Worm (Caenorhabditis elegans) whole organism, young adult: ENCODE results near the gene cyp-31A5.

Experiments
- B0035.1 ChIP-seq: sonication (generic microtip); optimal IDR thresholded peaks from 2 replicates; lab custom pipeline; 2016; ENCODE audit warnings: missing genetic modification characterization, mild to moderate bottlenecking, missing compliant biosample characterization, missing genotype, missing genetic modification reagents
- B0261.1 ChIP-seq: sonication (generic microtip); optimal IDR thresholded peaks from 2 replicates; lab custom pipeline; 2016; ENCODE audit warnings: mild to moderate bottlenecking, missing genetic modification characterization, moderate library complexity, missing compliant biosample characterization
- B0336.3 ChIP-seq: fragments of 200-800 bp; sonication (Bioruptor generic); IDR thresholded peaks from 2 replicates; pipeline ENCODE4 v1.3.6; 2022; ENCODE audit warnings: missing genetic modification characterization, missing compliant biosample characterization
- F33H1.4 ChIP-seq: fragments of 200-800 bp; sonication (Bioruptor generic); IDR thresholded peaks from 2 replicates; pipeline ENCODE4 v1.3.6; 2022; ENCODE audit warnings: missing genetic modification reagents, missing genetic modification characterization, missing compliant biosample characterization
- Y53F4B.3 ChIP-seq: fragments of 200-800 bp; sonication (Bioruptor generic); IDR thresholded peaks from 2 replicates; pipeline ENCODE4 v1.3.6; 2022; ENCODE audit warnings: missing genetic modification reagents, missing genetic modification characterization, missing compliant biosample characterization
- Y56A3A.18 ChIP-seq: fragments of 200-800 bp; sonication (Bioruptor generic); IDR thresholded peaks from 2 replicates; pipeline ENCODE4 v1.3.6; 2022; ENCODE audit warnings: missing genetic modification reagents, missing genetic modification characterization, missing compliant biosample characterization
- Y67H2A.10 ChIP-seq: fragments of 200-800 bp; sonication (Bioruptor generic); conservative IDR thresholded peaks from 2 replicates; pipeline ENCODE4 v1.3.6; 2022; ENCODE audit warnings: missing genetic modification reagents, missing genetic modification characterization, missing compliant biosample characterization
- Y95B8A.8 ChIP-seq: fragments of 200-800 bp; sonication (Bioruptor generic); IDR thresholded peaks from 2 replicates; pipeline ENCODE4 v1.3.6; 2022; ENCODE audit warnings: missing genetic modification reagents, missing genetic modification characterization, missing compliant biosample characterization
- aptf-2 ChIP-seq: fragments of 200-800 bp; sonication (Bioruptor generic); conservative IDR thresholded peaks from 2 replicates; pipeline ENCODE4 v1.3.6; 2022; ENCODE audit warnings: missing genetic modification reagents, missing genetic modification characterization, missing compliant biosample characterization
- atf-7 ChIP-seq: sonication (generic microtip); optimal IDR thresholded peaks from 2 replicates; lab custom pipeline; 2017; ENCODE audit warnings: mild to moderate bottlenecking, missing genetic modification characterization, missing compliant biosample characterization
- athp-1 ChIP-seq: sonication (generic microtip); optimal IDR thresholded peaks from 2 replicates; lab custom pipeline; 2017; ENCODE audit warnings: mild to moderate bottlenecking, missing genetic modification characterization, missing compliant biosample characterization
- attf-5 ChIP-seq: fragments of 200-800 bp; sonication (Bioruptor generic); optimal IDR thresholded peaks from 2 replicates; lab custom pipeline; 2018; ENCODE audit warnings: mild to moderate bottlenecking, missing genetic modification characterization, missing compliant biosample characterization
- attf-6 ChIP-seq: fragments of 200-800 bp; sonication (Bioruptor generic); IDR thresholded peaks from 2 replicates; pipeline ENCODE4 v1.3.6; 2022; ENCODE audit warnings: missing genetic modification reagents, missing genetic modification characterization, missing compliant biosample characterization
- bed-1 ChIP-seq: fragments of 200-800 bp; sonication (Bioruptor generic); IDR thresholded peaks from 2 replicates; pipeline ENCODE4 v1.3.6; 2022; ENCODE audit warnings: missing genetic modification reagents, missing genetic modification characterization, missing compliant biosample characterization
- cebp-2 ChIP-seq: fragments of 200-800 bp; sonication (Bioruptor generic); IDR thresholded peaks from 2 replicates; pipeline ENCODE4 v1.3.6; 2022; ENCODE audit warnings: missing genetic modification characterization, missing compliant biosample characterization
- ceh-100 ChIP-seq: fragments of 200-800 bp; sonication (Bioruptor generic); IDR thresholded peaks from 2 replicates; pipeline ENCODE4 v1.3.6; 2022; ENCODE audit warnings: missing genetic modification reagents, missing genetic modification characterization, missing compliant biosample characterization
- dox-1 ChIP-seq: fragments of 200-800 bp; sonication (Bioruptor generic); IDR thresholded peaks from 2 replicates; pipeline ENCODE4 v1.3.6; 2022; ENCODE audit warnings: missing genetic modification reagents, missing genetic modification characterization, missing compliant biosample characterization
- efl-1 ChIP-seq: fragments of 150-350 bp; optimal IDR thresholded peaks from 2 replicates; lab custom pipeline; 2014; ENCODE audit warnings: missing biosample characterization, missing genetic modification reagents, missing genetic modification characterization
- ets-4 ChIP-seq: fragments of 200-800 bp; sonication (Bioruptor generic); optimal IDR thresholded peaks from 2 replicates; lab custom pipeline; 2018; ENCODE audit warnings: mild to moderate bottlenecking, missing genetic modification characterization, missing compliant biosample characterization
- fkh-3 ChIP-seq: sonication (generic microtip); optimal IDR thresholded peaks from 2 replicates; lab custom pipeline; 2016; ENCODE audit warnings: mild to moderate bottlenecking, missing genetic modification characterization, missing compliant biosample characterization
- let-526 ChIP-seq: fragments of 200-800 bp; sonication (Bioruptor generic); IDR thresholded peaks from 2 replicates; pipeline ENCODE4 v1.3.6; 2022; ENCODE audit warnings: missing genetic modification reagents, missing genetic modification characterization, missing compliant biosample characterization
- let-607 ChIP-seq, 2 experiments: fragments of 200-800 bp in 1 of 2; sonication (Bioruptor generic) in 1 of 2; sonication (generic microtip) in 1 of 2; optimal IDR thresholded peaks; 2 replicates each; lab custom pipeline; 2016 to 2018; ENCODE audit warnings: mild to moderate bottlenecking in 2 of 2, missing compliant biosample characterization in 2 of 2, missing genetic modification characterization in 2 of 2, moderate library complexity in 2 of 2, missing genotype in 1 of 2
- lin-35 ChIP-seq, 3 experiments: fragments of 150-350 bp in 2 of 3; sonication (generic microtip) in 1 of 3; optimal IDR thresholded peaks; 2 replicates each; lab custom pipeline; 2014 to 2018; ENCODE audit warnings: missing biosample characterization in 3 of 3, missing genetic modification characterization in 3 of 3, missing genetic modification reagents in 3 of 3
- lsl-1 ChIP-seq: fragments of 200-800 bp; sonication (Bioruptor generic); optimal IDR thresholded peaks from 2 replicates; lab custom pipeline; 2018; ENCODE audit warnings: mild to moderate bottlenecking, missing genetic modification characterization, moderate library complexity, missing compliant biosample characterization
- lsy-27 ChIP-seq: sonication (generic microtip); optimal IDR thresholded peaks from 2 replicates; lab custom pipeline; 2017; ENCODE audit warnings: missing genetic modification characterization, mild to moderate bottlenecking, missing compliant biosample characterization, antibody characterized with exemption, missing genotype, borderline replicate concordance; ENCODE audit not compliant: insufficient read depth
- madf-3 ChIP-seq: fragments of 200-800 bp; sonication (Bioruptor generic); IDR thresholded peaks from 2 replicates; pipeline ENCODE4 v1.3.6; 2022; ENCODE audit warnings: missing genetic modification reagents, missing genetic modification characterization, missing compliant biosample characterization
- nfya-1 ChIP-seq: sonication (generic microtip); optimal IDR thresholded peaks from 2 replicates; lab custom pipeline; 2017; ENCODE audit warnings: antibody characterized with exemption, missing compliant biosample characterization, missing genetic modification characterization, borderline replicate concordance; ENCODE audit not compliant: insufficient read depth
- nhr-80 ChIP-seq: sonication (generic microtip); optimal IDR thresholded peaks from 2 replicates; lab custom pipeline; 2016; ENCODE audit warnings: missing genetic modification characterization, missing compliant biosample characterization
- pbrm-1 ChIP-seq: fragments of 200-800 bp; sonication (Bioruptor generic); IDR thresholded peaks from 2 replicates; pipeline ENCODE4 v1.3.6; 2022; ENCODE audit warnings: missing genetic modification reagents, missing genetic modification characterization, missing compliant biosample characterization
- pha-4 ChIP-seq: fragments of 150-350 bp; sonication (generic microtip); optimal IDR thresholded peaks from 2 replicates; lab custom pipeline; 2014; ENCODE audit warnings: missing biosample characterization, missing genetic modification reagents, missing genetic modification characterization
- rcor-1 ChIP-seq: fragments of 200-800 bp; sonication (Bioruptor generic); IDR thresholded peaks from 2 replicates; pipeline ENCODE4 v1.3.6; 2022; ENCODE audit warnings: missing genetic modification reagents, missing genetic modification characterization, missing compliant biosample characterization
- rec-8 ChIP-seq, 2 experiments: sonication (generic microtip); optimal IDR thresholded peaks; 2 replicates each; lab custom pipeline; 2016; ENCODE audit warnings: mild to moderate bottlenecking in 2 of 2, missing genetic modification characterization in 2 of 2, missing genetic modification reagents in 2 of 2, missing genotype in 2 of 2, missing biosample characterization in 1 of 2, missing compliant biosample characterization in 1 of 2, moderate library complexity in 1 of 2
- sdz-38 ChIP-seq: sonication (generic microtip); optimal IDR thresholded peaks from 2 replicates; lab custom pipeline; 2016; ENCODE audit warnings: missing genotype, missing genetic modification characterization, missing compliant biosample characterization
- somi-1 ChIP-seq: fragments of 200-800 bp; sonication (Bioruptor generic); optimal IDR thresholded peaks from 2 replicates; lab custom pipeline; 2018; ENCODE audit warnings: mild to moderate bottlenecking, missing genetic modification characterization, missing compliant biosample characterization
- unc-62 ChIP-seq: fragments of 150-350 bp; optimal IDR thresholded peaks from 2 replicates; lab custom pipeline; 2014; ENCODE audit warnings: missing biosample characterization, missing genetic modification reagents, missing genetic modification characterization
- zim-3 ChIP-seq: sonication (generic microtip); optimal IDR thresholded peaks from 2 replicates; lab custom pipeline; 2017; ENCODE audit warnings: mild to moderate bottlenecking, missing genetic modification characterization, moderate library complexity, missing compliant biosample characterization
- ztf-25 ChIP-seq: fragments of 200-800 bp; sonication (Bioruptor generic); IDR thresholded peaks from 2 replicates; pipeline ENCODE4 v1.3.6; 2022; ENCODE audit warnings: missing genetic modification reagents, missing genetic modification characterization, missing compliant biosample characterization
- ztf-6 ChIP-seq: fragments of 200-800 bp; sonication (Bioruptor generic); IDR thresholded peaks from 2 replicates; pipeline ENCODE4 v1.3.6; 2022; ENCODE audit warnings: missing genetic modification reagents, missing genetic modification characterization, missing compliant biosample characterization

The cyp-31A5 gene

ce11 chrIV:13358488-13358887, 42.6 kb upstream of the cyp-31A5 start, which contains the start of gene W02A2.8:
Gene W02A2.8, minus strand, starts transcription at chrIV:13358588.
- TF ChIP-seq somi-1 (GFP tag; lab: Kevin White, UChicago) (no peak), athp-1 (tag; lab: Kevin White, UChicago) (no peak), lin-35 (GFP tag; optimal IDR thresholded peaks at IDR 0.05; lab: Kevin White, UChicago) (no peak), unc-62 (GFP tag; lab: Kevin White, UChicago) (no peak), ztf-6 (GFP tag; lab: Robert Waterston, UW) (no peak), Y56A3A.18 (GFP tag; lab: Robert Waterston, UW) (no peak), cebp-2 (GFP tag; lab: Robert Waterston, UW) (no peak), ztf-25 (GFP tag; lab: Robert Waterston, UW) (no peak), F33H1.4 (GFP tag; lab: Robert Waterston, UW) (no peak), attf-6 (GFP tag; lab: Robert Waterston, UW) (no peak), madf-3 (GFP tag; lab: Robert Waterston, UW) (no peak), lsy-27 (no peak), pha-4 (tag; lab: Kevin White, UChicago) (no peak), ets-4 (GFP tag; lab: Kevin White, UChicago) (no peak), B0035.1 (no peak), let-526 (no peak), Y95B8A.8 (GFP tag; lab: Robert Waterston, UW) (no peak), dox-1 (GFP tag; lab: Robert Waterston, UW) (no peak)

ce11 chrIV:13360144-13360543, 40.9 kb upstream of the cyp-31A5 start, which contains the start of gene Y62E10A.3:
Gene Y62E10A.3, minus strand, starts transcription at chrIV:13360244.
- TF ChIP-seq ztf-25 (GFP tag; lab: Robert Waterston, UW) (no peak), bed-1 (GFP tag; lab: Robert Waterston, UW) (no peak), pbrm-1 (GFP tag; lab: Robert Waterston, UW) (no peak), fkh-3 (tag; lab: Kevin White, UChicago) (no peak), efl-1 (GFP tag; lab: Kevin White, UChicago) (no peak), atf-7 (tag; lab: Kevin White, UChicago) (no peak), attf-5 (no peak), B0261.1 (no peak), Y67H2A.10 (no peak), rec-8 (tag; optimal IDR thresholded peaks at IDR 0.05; lab: Kevin White, UChicago) (no peak), aptf-2 (GFP tag; lab: Robert Waterston, UW) (no peak)

ce11 chrIV:13364869-13365268, 36.2 kb upstream of the cyp-31A5 start, which contains the start of gene srsx-25:
Gene srsx-25, plus strand, starts transcription at chrIV:13365169.
- TF ChIP-seq nhr-80 (tag; lab: Kevin White, UChicago) = no peak
- TF ChIP-seq rcor-1 (GFP tag; lab: Robert Waterston, UW) = no peak
- no peak for TF ChIP-seq sdz-38 (tag; lab: Kevin White, UChicago)
- TF ChIP-seq lsl-1 (GFP tag; lab: Kevin White, UChicago) = no peak
- TF ChIP-seq unc-62 (GFP tag; lab: Kevin White, UChicago) = no peak
- TF ChIP-seq zim-3 (tag; lab: Kevin White, UChicago) = no peak
- TF ChIP-seq Y53F4B.3 (GFP tag; lab: Robert Waterston, UW) = no peak
- no peak for TF ChIP-seq let-607 (tag; optimal IDR thresholded peaks at IDR 0.05; lab: Kevin White, UChicago)
- TF ChIP-seq ceh-100 (GFP tag; lab: Robert Waterston, UW) = no peak
- TF ChIP-seq nfya-1 (tag; lab: Kevin White, UChicago) = no peak
- no peak for TF ChIP-seq lin-35 (GFP tag; optimal IDR thresholded peaks at IDR 0.05; lab: Kevin White, UChicago)
- TF ChIP-seq B0336.3 (GFP tag; lab: Robert Waterston, UW) = no peak
